Worm (Caenorhabditis elegans) whole organism, L4 larva: ENCODE data around the gene C14A11.9.
A peak's percentile ranks its signal among the peaks of the same experiment; 100 is the strongest.

Experiments
- F26F4.8 ChIP-seq: fragments of 200-800 bp; sonication (Bioruptor generic); conservative IDR thresholded peaks from 2 replicates; pipeline ENCODE4 v1.3.6; 2022; ENCODE audit warnings: missing genetic modification characterization, missing compliant biosample characterization
- F37D6.2 ChIP-seq: sonication (generic microtip); optimal IDR thresholded peaks from 2 replicates; lab custom pipeline; 2016; ENCODE audit warnings: mild to moderate bottlenecking, missing genetic modification characterization, missing compliant biosample characterization
- R02D3.7 ChIP-seq: fragments of 150-350 bp; sonication (generic microtip); optimal IDR thresholded peaks from 3 replicates; lab custom pipeline; 2014; ENCODE audit warnings: missing biosample characterization, missing genetic modification characterization
- T20F7.1 ChIP-seq: fragments of 200-800 bp; sonication (Bioruptor generic); optimal IDR thresholded peaks from 2 replicates; lab custom pipeline; 2018; ENCODE audit warnings: mild to moderate bottlenecking, missing genetic modification characterization, missing compliant biosample characterization
- Y105C5A.15 ChIP-seq: fragments of 200-800 bp; sonication (Bioruptor generic); IDR thresholded peaks from 2 replicates; pipeline ENCODE4 v1.3.6; 2022; ENCODE audit warnings: missing genetic modification characterization, missing compliant biosample characterization
- aha-1 ChIP-seq: fragments of 150-350 bp; peaks from one replicate; lab custom pipeline; 2014; ENCODE audit warnings: missing biosample characterization, missing genetic modification characterization
- arid-1 ChIP-seq: fragments of 200-800 bp; sonication (Bioruptor generic); conservative IDR thresholded peaks from 2 replicates; pipeline ENCODE4 v1.3.6; 2022; ENCODE audit warnings: missing genetic modification reagents, missing genetic modification characterization, missing compliant biosample characterization
- ceh-62 ChIP-seq: sonication (generic microtip); optimal IDR thresholded peaks from 2 replicates; lab custom pipeline; 2017; ENCODE audit warnings: missing biosample characterization, missing genetic modification characterization
- ceh-82 ChIP-seq: sonication (generic microtip); optimal IDR thresholded peaks from 2 replicates; lab custom pipeline; 2017; ENCODE audit warnings: missing biosample characterization, missing genetic modification characterization
- cey-2 ChIP-seq: sonication (generic microtip); optimal IDR thresholded peaks from 3 replicates; lab custom pipeline; 2017; ENCODE audit warnings: missing genetic modification characterization, mild to moderate bottlenecking, missing compliant biosample characterization, antibody characterized with exemption, borderline replicate concordance; ENCODE audit not compliant: insufficient read depth
- daf-12 ChIP-seq: fragments of 150-350 bp; optimal IDR thresholded peaks from 2 replicates; lab custom pipeline; 2014; ENCODE audit warnings: missing biosample characterization, missing genetic modification reagents, missing genetic modification characterization
- daf-19 ChIP-seq: fragments of 200-800 bp; sonication (Bioruptor generic); conservative IDR thresholded peaks from 2 replicates; pipeline ENCODE4 v1.3.6; 2022; ENCODE audit warnings: missing genetic modification characterization, missing compliant biosample characterization
- egl-27 ChIP-seq: sonication (generic microtip); optimal IDR thresholded peaks from 3 replicates; lab custom pipeline; 2017; ENCODE audit warnings: missing biosample characterization, missing genetic modification reagents, missing genetic modification characterization
- fkh-10 ChIP-seq: fragments of 150-350 bp; optimal IDR thresholded peaks from 2 replicates; lab custom pipeline; 2014; ENCODE audit warnings: missing biosample characterization, missing genetic modification reagents, missing genetic modification characterization
- gei-8 ChIP-seq: fragments of 200-800 bp; sonication (Bioruptor generic); optimal IDR thresholded peaks from 2 replicates; lab custom pipeline; 2018; ENCODE audit warnings: mild to moderate bottlenecking, missing genetic modification characterization, missing compliant biosample characterization
- hif-1 ChIP-seq, 2 experiments: sonication (generic microtip); optimal IDR thresholded peaks; 2 replicates each; lab custom pipeline; 2016 to 2017; ENCODE audit warnings: missing compliant biosample characterization in 2 of 2, missing genetic modification characterization in 2 of 2, missing genetic modification reagents in 2 of 2, missing genotype in 2 of 2, mild to moderate bottlenecking in 1 of 2
- hlh-11 ChIP-seq: fragments of 200-800 bp; sonication (Bioruptor generic); optimal IDR thresholded peaks from 2 replicates; lab custom pipeline; 2018; ENCODE audit warnings: mild to moderate bottlenecking, missing genetic modification characterization, missing compliant biosample characterization
- hlh-30 ChIP-seq: sonication (generic microtip); optimal IDR thresholded peaks from 2 replicates; lab custom pipeline; 2017; ENCODE audit warnings: antibody characterized with exemption, mild to moderate bottlenecking, missing genetic modification characterization, missing compliant biosample characterization; ENCODE audit not compliant: insufficient read depth
- hmg-1.1 ChIP-seq: fragments of 200-800 bp; sonication (Bioruptor generic); IDR thresholded peaks from 2 replicates; pipeline ENCODE4 v1.3.6; 2022; ENCODE audit warnings: missing genetic modification reagents, missing genetic modification characterization, missing compliant biosample characterization
- lim-7 ChIP-seq: fragments of 200-800 bp; sonication (Bioruptor generic); IDR thresholded peaks from 2 replicates; pipeline ENCODE4 v1.3.6; 2022; ENCODE audit warnings: missing genetic modification characterization, missing compliant biosample characterization
- lin-1 ChIP-seq: fragments of 200-800 bp; sonication (Bioruptor generic); IDR thresholded peaks from 2 replicates; pipeline ENCODE4 v1.3.6; 2022; ENCODE audit warnings: missing genetic modification reagents, missing genetic modification characterization, missing compliant biosample characterization
- lin-15B ChIP-seq: fragments of 150-350 bp; sonication (generic microtip); optimal IDR thresholded peaks from 3 replicates; lab custom pipeline; 2014; ENCODE audit warnings: missing biosample characterization, missing genetic modification characterization
- lin-39 ChIP-seq: fragments of 150-350 bp; optimal IDR thresholded peaks from 2 replicates; lab custom pipeline; 2014; ENCODE audit warnings: missing biosample characterization, missing genetic modification reagents, missing genetic modification characterization
- lsy-2 ChIP-seq, 2 experiments: fragments of 150-350 bp in 1 of 2; sonication (generic microtip) in 1 of 2; optimal IDR thresholded peaks; 2 replicates each; lab custom pipeline; 2014 to 2017; ENCODE audit warnings: missing biosample characterization in 2 of 2, missing genetic modification characterization in 2 of 2
- mep-1 ChIP-seq: fragments of 150-350 bp; sonication (generic microtip); optimal IDR thresholded peaks from 3 replicates; lab custom pipeline; 2014; ENCODE audit warnings: missing biosample characterization, missing genetic modification characterization
- mes-2 ChIP-seq: sonication (generic microtip); optimal IDR thresholded peaks from 2 replicates; lab custom pipeline; 2016; ENCODE audit warnings: missing genotype, mild to moderate bottlenecking, missing genetic modification characterization, missing compliant biosample characterization; ENCODE audit not compliant: poor library complexity, severe bottlenecking
- mxl-2 ChIP-seq: fragments of 200-800 bp; sonication (Bioruptor generic); conservative IDR thresholded peaks from 2 replicates; pipeline ENCODE4 v1.3.6; 2022; ENCODE audit warnings: missing genetic modification reagents, missing genetic modification characterization, missing compliant biosample characterization
- nhr-10 ChIP-seq: fragments of 150-350 bp; optimal IDR thresholded peaks from 2 replicates; lab custom pipeline; 2014; ENCODE audit warnings: missing biosample characterization, missing genetic modification characterization
- nhr-25 ChIP-seq: sonication (generic microtip); optimal IDR thresholded peaks from 2 replicates; lab custom pipeline; 2017; ENCODE audit warnings: missing genetic modification characterization, mild to moderate bottlenecking, missing compliant biosample characterization, antibody characterized with exemption, moderate library complexity, borderline replicate concordance; ENCODE audit not compliant: insufficient read depth
- nhr-28 ChIP-seq: fragments of 150-350 bp; optimal IDR thresholded peaks from 2 replicates; lab custom pipeline; 2014; ENCODE audit warnings: missing biosample characterization, missing genetic modification characterization
- php-3 ChIP-seq: fragments of 200-800 bp; sonication (Bioruptor generic); IDR thresholded peaks from 2 replicates; pipeline ENCODE4 v1.3.6; 2022; ENCODE audit warnings: missing genetic modification reagents, missing genetic modification characterization, missing compliant biosample characterization
- rbr-2 ChIP-seq: sonication (generic microtip); optimal IDR thresholded peaks from 2 replicates; lab custom pipeline; 2016; ENCODE audit warnings: missing genotype, missing genetic modification characterization, missing compliant biosample characterization
- saeg-2 ChIP-seq: fragments of 200-800 bp; sonication (Bioruptor generic); IDR thresholded peaks from 2 replicates; pipeline ENCODE4 v1.3.6; 2022; ENCODE audit warnings: missing genetic modification reagents, missing genetic modification characterization, missing compliant biosample characterization
- snpc-1.2 ChIP-seq: fragments of 200-800 bp; sonication (Bioruptor generic); IDR thresholded peaks from 2 replicates; pipeline ENCODE4 v1.3.6; 2022; ENCODE audit warnings: missing genetic modification reagents, missing genetic modification characterization, missing compliant biosample characterization
- snpc-4 ChIP-seq: fragments of 150-350 bp; optimal IDR thresholded peaks from 2 replicates; lab custom pipeline; 2014; ENCODE audit warnings: missing biosample characterization, missing genetic modification characterization
- spr-3 ChIP-seq: fragments of 200-800 bp; sonication (Bioruptor generic); optimal IDR thresholded peaks from 2 replicates; lab custom pipeline; 2018; ENCODE audit warnings: mild to moderate bottlenecking, missing genetic modification characterization, missing compliant biosample characterization
- tag-97 ChIP-seq: fragments of 200-800 bp; sonication (Bioruptor generic); IDR thresholded peaks from 2 replicates; pipeline ENCODE4 v1.3.6; 2022; ENCODE audit warnings: missing genetic modification characterization, missing compliant biosample characterization
- unc-39 ChIP-seq: sonication (generic microtip); optimal IDR thresholded peaks from 2 replicates; lab custom pipeline; 2017; ENCODE audit warnings: missing biosample characterization, missing genetic modification characterization
- zfp-2 ChIP-seq: sonication (generic microtip); optimal IDR thresholded peaks from 2 replicates; lab custom pipeline; 2016; ENCODE audit warnings: mild to moderate bottlenecking, missing genetic modification characterization, missing compliant biosample characterization
- zfp-3 ChIP-seq: fragments of 200-800 bp; sonication (Bioruptor generic); conservative IDR thresholded peaks from 2 replicates; pipeline ENCODE4 v1.3.6; 2022; ENCODE audit warnings: missing genetic modification reagents, missing genetic modification characterization, missing compliant biosample characterization
- zip-2 ChIP-seq: fragments of 150-350 bp; optimal IDR thresholded peaks from 2 replicates; lab custom pipeline; 2014; ENCODE audit warnings: missing biosample characterization, missing genetic modification characterization
- ztf-7 ChIP-seq: fragments of 150-350 bp; optimal IDR thresholded peaks from 2 replicates; lab custom pipeline; 2014; ENCODE audit warnings: missing biosample characterization, missing genetic modification characterization

C14A11.9 gene

DNA sequence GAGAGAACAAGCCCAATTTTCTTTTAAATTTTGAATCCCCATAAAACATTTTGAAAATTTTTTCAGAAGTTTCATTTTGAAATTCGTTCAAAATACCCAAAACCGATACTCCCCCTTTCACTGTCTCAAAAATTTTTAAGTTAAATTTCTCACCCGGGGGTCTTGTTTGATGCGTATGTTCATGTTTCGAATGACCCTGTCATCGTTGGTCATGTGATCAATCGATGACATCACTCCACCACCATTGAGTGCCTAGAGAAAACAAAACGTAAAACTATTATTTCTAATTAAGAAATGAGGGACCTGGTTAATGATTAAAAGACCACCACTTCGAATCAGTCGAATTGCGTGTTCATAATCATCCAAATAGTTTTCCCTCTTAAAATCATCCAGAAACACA lies 48.9 kb upstream of the C14A11.9 start:
- TF ChIP-seq hlh-30 (tag; lab: Kevin White, UChicago), result peak; percentile 82
- TF ChIP-seq nhr-28, result peak; percentile 14
- TF ChIP-seq mep-1 (tag; lab: Kevin White, UChicago), result peak; percentile 28
- TF ChIP-seq nhr-10 (tag; lab: Kevin White, UChicago), result no peak
- TF ChIP-seq, all 104 proteins: peak for 3

DNA sequence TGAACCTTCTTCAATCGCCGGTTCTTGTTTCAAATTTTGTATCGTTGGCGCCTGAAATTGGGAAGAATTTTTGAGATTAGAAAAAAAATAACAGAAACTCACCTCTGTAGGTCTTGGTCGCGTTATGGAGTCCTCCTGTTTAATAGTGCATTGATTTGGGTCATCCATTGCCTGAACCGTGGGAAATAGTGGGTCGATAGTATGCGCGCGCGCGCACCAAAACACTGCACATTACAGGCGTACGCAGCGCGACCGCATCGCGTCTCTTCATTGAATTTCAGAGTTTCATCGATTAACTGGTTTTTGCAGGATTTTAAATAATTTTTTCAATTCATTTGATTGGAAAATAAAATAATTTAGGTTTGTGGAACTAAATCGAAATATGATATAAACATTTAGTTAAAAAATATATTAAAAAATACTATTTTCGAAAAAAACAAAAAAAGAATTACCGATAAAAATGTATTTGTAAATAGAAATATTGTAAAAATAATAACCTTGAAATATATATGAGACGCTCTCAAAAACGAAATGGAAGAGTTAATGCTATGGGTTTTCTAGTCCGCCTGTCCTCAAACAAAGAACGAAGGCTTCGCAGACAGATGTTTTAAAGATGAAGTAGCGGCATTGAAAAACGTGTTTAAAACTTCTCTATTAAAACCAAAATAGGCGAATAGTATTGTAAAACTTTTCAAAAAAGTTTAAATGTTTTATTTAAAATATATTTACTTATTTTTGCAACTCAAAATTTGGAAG lies 47.8 kb upstream of the C14A11.9 start, which contains the start of gene tra-4:
tra-4 (minus strand) TSS at position 534 of the 756 bp plus-strand sequence.
- TF ChIP-seq lsy-2 (tag; optimal IDR thresholded peaks at IDR 0.05; lab: Kevin White, UChicago) (peak in 1 of 2 experiments; percentile 46), hif-1 (tag; optimal IDR thresholded peaks at IDR 0.05; lab: Kevin White, UChicago) (peak in 1 of 2 experiments; percentile 7), nhr-28 (peak; percentile 26), arid-1 (GFP tag; lab: Robert Waterston, UW) (no peak), mes-2 (tag; lab: Kevin White, UChicago) (peak; percentile 91), zfp-2 (tag; lab: Kevin White, UChicago) (no peak), aha-1 (tag; lab: Kevin White, UChicago) (peak; percentile 38)
- TF ChIP-seq, all 104 proteins: peak for 5

ce11 chrX:2853963-2854362 lies 44.5 kb upstream of the C14A11.9 start:
- TF ChIP-seq snpc-1.2 (GFP tag; lab: Robert Waterston, UW) (no peak), F37D6.2 (tag; lab: Kevin White, UChicago) (no peak), nhr-25 (tag; lab: Kevin White, UChicago) (no peak), T20F7.1 (GFP tag; lab: Kevin White, UChicago) (no peak), zfp-3 (GFP tag; lab: Robert Waterston, UW) (no peak), lim-7 (no peak), fkh-10 (GFP tag; lab: Kevin White, UChicago) (no peak), hlh-30 (tag; lab: Kevin White, UChicago) (no peak), ceh-62 (tag; lab: Kevin White, UChicago) (no peak), lsy-2 (tag; optimal IDR thresholded peaks at IDR 0.05; lab: Kevin White, UChicago) (no peak), cey-2 (tag; lab: Kevin White, UChicago) (no peak), nhr-28 (no peak), egl-27 (tag; lab: Kevin White, UChicago) (no peak), hmg-1.1 (GFP tag; lab: Robert Waterston, UW) (no peak), rbr-2 (tag; lab: Kevin White, UChicago) (no peak), lin-1 (no peak), saeg-2 (GFP tag; lab: Robert Waterston, UW) (no peak), F26F4.8 (GFP tag; lab: Robert Waterston, UW) (no peak), lin-15B (tag; lab: Kevin White, UChicago) (no peak), mep-1 (tag; lab: Kevin White, UChicago) (no peak)

ce11 chrX:2852388-2852908 lies 43.0 kb upstream of the C14A11.9 start, which contains the start of gene kin-29:
kin-29 (minus strand) TSS chrX:2852438.
- TF ChIP-seq lim-7 (no peak), hlh-11 (peak; percentile 95), tag-97 (GFP tag; lab: Robert Waterston, UW) (no peak), hmg-1.1 (GFP tag; lab: Robert Waterston, UW) (peak; percentile 95), zip-2 (peak; percentile 44), daf-19 (no peak), ceh-82 (tag; lab: Kevin White, UChicago) (no peak), ztf-7 (tag; lab: Kevin White, UChicago) (peak; percentile 31), php-3 (GFP tag; lab: Robert Waterston, UW) (peak; percentile 61), spr-3 (peak; percentile 34), zfp-2 (tag; lab: Kevin White, UChicago) (no peak), Y105C5A.15 (GFP tag; lab: Robert Waterston, UW) (no peak), unc-39 (no peak), R02D3.7 (tag; lab: Kevin White, UChicago) (no peak), snpc-1.2 (GFP tag; lab: Robert Waterston, UW) (0 out of 2 replicates have a peak, but pooled peaks have one; percentile 18), hlh-30 (tag; lab: Kevin White, UChicago) (peak; percentile 76), snpc-4 (tag; lab: Kevin White, UChicago) (no peak), lin-39 (tag; lab: Kevin White, UChicago) (no peak), daf-12 (no peak), mxl-2 (GFP tag; lab: Robert Waterston, UW) (no peak), gei-8 (peak; percentile 42)
